Worm (Caenorhabditis elegans): ENCODE measurements around the gene B0507.3.

DNA sequence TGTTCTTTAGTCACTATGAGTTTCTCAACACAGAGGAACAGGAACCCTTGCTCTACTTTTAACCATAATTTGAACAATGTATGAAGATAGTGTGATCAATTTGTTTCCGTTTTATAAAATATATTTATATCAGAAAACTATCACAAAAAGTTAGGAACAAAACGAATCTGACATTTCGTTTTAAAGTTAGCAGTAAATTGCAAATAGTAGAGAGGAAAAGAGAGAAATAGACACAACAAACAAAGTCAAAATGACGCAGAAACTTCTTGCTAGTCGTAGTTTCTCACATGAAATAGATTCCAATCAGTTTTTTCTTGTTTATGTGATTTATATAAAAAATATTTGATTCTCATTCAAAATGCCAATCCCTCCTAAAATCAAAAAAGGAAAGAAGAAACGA, 39.6 kb upstream of the B0507.3 start, which contains the start of gene ZC196.5:
- TF ChIP-seq B0310.2 (tag; optimal IDR thresholded peaks at IDR 0.05) (no peak), tbx-37 (GFP tag; conservative IDR thresholded peaks at IDR 0.05) (no peak)

Measured in whole organism, early embryonic.